Fruit fly (Drosophila melanogaster) whole organism, embryonic: ENCODE results near the gene CG1910.

ENCODE experiments used
- Atf6 ChIP-seq: fragments of 200-800 bp; sonication (Bioruptor generic); IDR thresholded peaks from 2 replicates; pipeline ENCODE4 v1.3.6; 2022; ENCODE audit warnings: missing biosample characterization, missing genetic modification characterization
- CG10565 ChIP-seq: fragments of 200-800 bp; sonication (Bioruptor generic); optimal IDR thresholded peaks from 3 replicates; lab custom pipeline; 2016; ENCODE audit warnings: missing biosample characterization, mild to moderate bottlenecking, missing genetic modification characterization
- CG11398 ChIP-seq: fragments of 200-800 bp; sonication (Bioruptor generic); optimal IDR thresholded peaks from 2 replicates; lab custom pipeline; 2016; ENCODE audit warnings: missing biosample characterization, missing genetic modification characterization
- CG11504 ChIP-seq: fragments of 200-800 bp; sonication (Bioruptor generic); optimal IDR thresholded peaks from 3 replicates; lab custom pipeline; 2019; ENCODE audit warnings: missing biosample characterization, mild to moderate bottlenecking, missing genetic modification characterization, moderate library complexity
- CG13894 ChIP-seq: fragments of 200-800 bp; sonication (Bioruptor generic); optimal IDR thresholded peaks from 3 replicates; lab custom pipeline; 2018; ENCODE audit warnings: missing biosample characterization, mild to moderate bottlenecking, missing genetic modification characterization, moderate library complexity
- CG15479 ChIP-seq: fragments of 200-800 bp; sonication (Bioruptor generic); optimal IDR thresholded peaks from 3 replicates; lab custom pipeline; 2019; ENCODE audit warnings: missing biosample characterization, mild to moderate bottlenecking, missing genetic modification characterization, moderate library complexity
- CG1792 ChIP-seq: fragments of 200-800 bp; sonication (Bioruptor generic); optimal IDR thresholded peaks from 2 replicates; lab custom pipeline; 2016; ENCODE audit warnings: missing biosample characterization, missing genetic modification characterization
- CG2199 ChIP-seq: fragments of 200-800 bp; sonication (Bioruptor generic); IDR thresholded peaks from 3 replicates; pipeline ENCODE4 v1.3.6; 2022; ENCODE audit warnings: missing biosample characterization, missing genetic modification characterization
- CG31441 ChIP-seq: fragments of 200-800 bp; sonication (Bioruptor generic); IDR thresholded peaks from 2 replicates; pipeline ENCODE4 v1.3.6; 2022; ENCODE audit warnings: missing biosample characterization, missing genetic modification characterization
- CG3838 ChIP-seq: fragments of 200-800 bp; sonication (Bioruptor generic); optimal IDR thresholded peaks from 3 replicates; lab custom pipeline; 2016; ENCODE audit warnings: missing biosample characterization, missing genetic modification characterization
- CG4854 ChIP-seq: fragments of 200-800 bp; sonication (Bioruptor generic); optimal IDR thresholded peaks from 2 replicates; lab custom pipeline; 2016; ENCODE audit warnings: missing biosample characterization, missing genetic modification characterization, inconsistent platforms
- CG6791 ChIP-seq: fragments of 200-800 bp; sonication (Bioruptor generic); IDR thresholded peaks from 3 replicates; pipeline ENCODE4 v1.3.6; 2022; ENCODE audit warnings: missing biosample characterization, missing genetic modification characterization; ENCODE audit not compliant: partially characterized antibody
- CG7556 ChIP-seq: fragments of 200-800 bp; sonication (Bioruptor generic); optimal IDR thresholded peaks from 2 replicates; lab custom pipeline; 2017; ENCODE audit warnings: missing biosample characterization, mild to moderate bottlenecking, missing genetic modification characterization
- CG7963 ChIP-seq: fragments of 200-800 bp; sonication (Bioruptor generic); IDR thresholded peaks from 3 replicates; pipeline ENCODE4 v1.3.6; 2022; ENCODE audit warnings: missing biosample characterization, missing genetic modification characterization; ENCODE audit not compliant: partially characterized antibody
- CG9797 ChIP-seq: fragments of 200-800 bp; sonication (Bioruptor generic); optimal IDR thresholded peaks from 3 replicates; lab custom pipeline; 2018; ENCODE audit warnings: missing biosample characterization, mild to moderate bottlenecking, missing genetic modification characterization
- CG9876 ChIP-seq: fragments of 200-800 bp; sonication (Bioruptor generic); optimal IDR thresholded peaks from 2 replicates; lab custom pipeline; 2016; ENCODE audit warnings: missing biosample characterization, missing genetic modification characterization
- D19B ChIP-seq: fragments of 200-800 bp; sonication (Bioruptor generic); optimal IDR thresholded peaks from 2 replicates; lab custom pipeline; 2017; ENCODE audit warnings: missing biosample characterization, mild to moderate bottlenecking, missing genetic modification characterization
- Dip3 ChIP-seq: fragments of 200-800 bp; sonication (Bioruptor generic); optimal IDR thresholded peaks from 3 replicates; lab custom pipeline; 2016; ENCODE audit warnings: missing biosample characterization, missing genetic modification characterization
- Fer2 ChIP-seq: fragments of 200-800 bp; sonication (Bioruptor generic); optimal IDR thresholded peaks from 2 replicates; lab custom pipeline; 2018; ENCODE audit warnings: missing biosample characterization, mild to moderate bottlenecking, missing genetic modification characterization, moderate library complexity
- HLH54F ChIP-seq: fragments of 200-800 bp; sonication (Bioruptor generic); optimal IDR thresholded peaks from 3 replicates; lab custom pipeline; 2016; ENCODE audit warnings: missing biosample characterization, missing genetic modification characterization
- Hr51 ChIP-seq, 2 experiments: fragments of 200-800 bp; sonication (Bioruptor generic); optimal IDR thresholded peaks; 2 replicates in 1 of 2; 3 replicates in 1 of 2; lab custom pipeline; 2016 to 2018; ENCODE audit warnings: missing biosample characterization in 2 of 2, missing genetic modification characterization in 2 of 2, mild to moderate bottlenecking in 1 of 2, moderate library complexity in 1 of 2
- Hr78 ChIP-seq, 2 experiments: fragments of 200-800 bp in 1 of 2; fragments of >200 bp in 1 of 2; sonication (Bioruptor generic) in 1 of 2; optimal IDR thresholded peaks; 2 replicates each; lab custom pipeline; 2017 to 2019; ENCODE audit warnings: missing biosample characterization in 2 of 2, missing genetic modification characterization in 2 of 2, mild to moderate bottlenecking in 1 of 2, moderate library complexity in 1 of 2
- Med ChIP-seq: fragments of 200-800 bp; sonication (Bioruptor generic); peaks from one replicate; lab custom pipeline; 2016; ENCODE audit warnings: missing biosample characterization, missing genetic modification characterization, mild to moderate bottlenecking, inconsistent platforms, moderate library complexity
- Oaz ChIP-seq: fragments of 200-800 bp; sonication (Bioruptor generic); IDR thresholded peaks from 2 replicates; pipeline ENCODE4 v1.3.6; 2022; ENCODE audit warnings: missing biosample characterization, missing genetic modification characterization
- Oli ChIP-seq: fragments of 200-800 bp; sonication (Bioruptor generic); optimal IDR thresholded peaks from 2 replicates; lab custom pipeline; 2018; ENCODE audit warnings: missing biosample characterization, mild to moderate bottlenecking, missing genetic modification characterization, moderate library complexity
- PHDP ChIP-seq: fragments of 200-800 bp; sonication (Bioruptor generic); optimal IDR thresholded peaks from 3 replicates; lab custom pipeline; 2018; ENCODE audit warnings: missing biosample characterization, mild to moderate bottlenecking, missing genetic modification characterization, moderate library complexity
- Scr ChIP-seq: fragments of 200-800 bp; sonication (Bioruptor generic); IDR thresholded peaks from 2 replicates; pipeline ENCODE4 v1.3.6; 2022; ENCODE audit warnings: missing biosample characterization, missing genetic modification characterization; ENCODE audit not compliant: partially characterized antibody
- Sox102F ChIP-seq: fragments of 200-800 bp; sonication (Bioruptor generic); optimal IDR thresholded peaks from 2 replicates; lab custom pipeline; 2018; ENCODE audit warnings: missing biosample characterization, mild to moderate bottlenecking, missing genetic modification characterization, moderate library complexity
- Ssrp ChIP-seq: fragments of 200-800 bp; sonication (Bioruptor generic); optimal IDR thresholded peaks from 2 replicates; lab custom pipeline; 2018; ENCODE audit warnings: missing biosample characterization, mild to moderate bottlenecking, missing genetic modification characterization, moderate library complexity
- Xrp1 ChIP-seq: fragments of 200-800 bp; sonication (Bioruptor generic); IDR thresholded peaks from 2 replicates; pipeline ENCODE4 v1.3.6; 2022; ENCODE audit warnings: missing biosample characterization, missing genetic modification characterization
- abd-A ChIP-seq: fragments of 200-800 bp; sonication (Bioruptor generic); optimal IDR thresholded peaks from 3 replicates; lab custom pipeline; 2019; ENCODE audit warnings: missing biosample characterization, mild to moderate bottlenecking, missing genetic modification characterization, moderate library complexity
- ap ChIP-seq: fragments of 200-800 bp; sonication (Bioruptor generic); IDR thresholded peaks from 2 replicates; pipeline ENCODE4 v1.3.6; 2022; ENCODE audit warnings: missing biosample characterization, missing genetic modification characterization
- bcd ChIP-seq: fragments of 200-800 bp; sonication (Bioruptor generic); optimal IDR thresholded peaks from 2 replicates; lab custom pipeline; 2017; ENCODE audit warnings: missing biosample characterization, mild to moderate bottlenecking, missing genetic modification characterization
- bsh ChIP-seq, 2 experiments: fragments of 200-800 bp; sonication (Bioruptor generic); optimal IDR thresholded peaks; 2 replicates each; lab custom pipeline; 2017 to 2018; ENCODE audit warnings: mild to moderate bottlenecking in 2 of 2, missing biosample characterization in 2 of 2, missing genetic modification characterization in 2 of 2, moderate library complexity in 1 of 2
- cato ChIP-seq: fragments of 200-800 bp; sonication (Bioruptor generic); optimal IDR thresholded peaks from 2 replicates; lab custom pipeline; 2016; ENCODE audit warnings: missing biosample characterization, missing genetic modification characterization, borderline replicate concordance
- dmrt99B ChIP-seq: fragments of 200-800 bp; sonication (Bioruptor generic); optimal IDR thresholded peaks from 2 replicates; lab custom pipeline; 2018; ENCODE audit warnings: missing biosample characterization, mild to moderate bottlenecking, missing genetic modification characterization, moderate library complexity
- fd3F ChIP-seq: fragments of 200-800 bp; sonication (Bioruptor generic); optimal IDR thresholded peaks from 2 replicates; lab custom pipeline; 2018; ENCODE audit warnings: missing biosample characterization, mild to moderate bottlenecking, missing genetic modification characterization, moderate library complexity
- gem ChIP-seq: fragments of 200-800 bp; sonication (Bioruptor generic); optimal IDR thresholded peaks from 2 replicates; lab custom pipeline; 2019; ENCODE audit warnings: missing biosample characterization, mild to moderate bottlenecking, missing genetic modification characterization, moderate library complexity
- jing ChIP-seq: fragments of 200-800 bp; sonication (Bioruptor generic); optimal IDR thresholded peaks from 2 replicates; lab custom pipeline; 2018; ENCODE audit warnings: missing biosample characterization, mild to moderate bottlenecking, missing genetic modification characterization
- kay ChIP-seq: fragments of 200-800 bp; sonication (Bioruptor generic); optimal IDR thresholded peaks from 2 replicates; lab custom pipeline; 2016; ENCODE audit warnings: missing biosample characterization, missing genetic modification characterization
- oc ChIP-seq: fragments of 200-800 bp; sonication (Bioruptor generic); optimal IDR thresholded peaks from 2 replicates; lab custom pipeline; 2018; ENCODE audit warnings: missing biosample characterization, mild to moderate bottlenecking, missing genetic modification characterization, moderate library complexity
- onecut ChIP-seq: fragments of 200-800 bp; sonication (Bioruptor generic); IDR thresholded peaks from 2 replicates; pipeline ENCODE4 v1.3.6; 2022; ENCODE audit warnings: missing biosample characterization, missing genetic modification characterization
- ranshi ChIP-seq: fragments of 200-800 bp; sonication (Bioruptor generic); IDR thresholded peaks from 2 replicates; pipeline ENCODE4 v1.3.6; 2022; ENCODE audit warnings: missing biosample characterization, missing genetic modification characterization
- sd ChIP-seq: fragments of 200-800 bp; sonication (Bioruptor generic); optimal IDR thresholded peaks from 3 replicates; lab custom pipeline; 2018; ENCODE audit warnings: missing biosample characterization, mild to moderate bottlenecking, missing genetic modification characterization, moderate library complexity
- sens ChIP-seq: fragments of 200-800 bp; sonication (Bioruptor generic); peaks from one replicate; lab custom pipeline; 2016; ENCODE audit warnings: missing biosample characterization, missing genetic modification characterization
- sr ChIP-seq: fragments of 200-800 bp; sonication (Bioruptor generic); IDR thresholded peaks from 3 replicates; pipeline ENCODE4 v1.3.6; 2022; ENCODE audit warnings: missing biosample characterization, missing genetic modification characterization
- sug ChIP-seq: fragments of 200-800 bp; optimal IDR thresholded peaks from 2 replicates; lab custom pipeline; 2019; ENCODE audit warnings: missing biosample characterization, mild to moderate bottlenecking, missing genetic modification characterization, moderate library complexity
- tx ChIP-seq: fragments of 200-800 bp; sonication (Bioruptor generic); optimal IDR thresholded peaks from 2 replicates; lab custom pipeline; 2016; ENCODE audit warnings: missing biosample characterization, missing genetic modification characterization

Gene CG1910

DNA sequence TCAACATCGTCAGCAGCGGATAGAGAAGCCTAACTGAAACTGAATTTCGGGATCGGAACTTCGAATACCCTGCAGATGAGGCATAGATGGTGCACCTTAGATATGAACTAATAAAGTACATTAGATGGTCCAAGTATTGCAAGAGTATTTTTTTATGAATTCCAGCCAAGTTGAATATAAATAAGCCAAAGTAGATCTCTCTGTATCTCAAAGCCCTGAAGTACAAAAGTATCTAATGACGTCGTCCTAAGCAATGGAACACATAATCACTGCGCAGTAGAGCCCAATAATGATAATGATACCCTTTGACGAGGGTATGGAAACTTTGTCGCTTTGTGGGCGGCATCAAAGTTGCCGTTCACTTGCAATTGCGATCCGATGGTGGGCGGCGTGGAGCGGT, 37.7 kb upstream of the CG1910 start (continued):
- TF ChIP-seq CG11504 (tag; lab: Kevin White, UChicago), result peak; percentile 24
- TF ChIP-seq fd3F (GFP tag; lab: Kevin White, UChicago), result no peak
- TF ChIP-seq Oli (tag; lab: Kevin White, UChicago), result peak; percentile 16
- TF ChIP-seq CG4854, result no peak
- no peak for TF ChIP-seq ap (GFP tag; lab: Robert Waterston, UW)
- peak; percentile 37 for TF ChIP-seq dmrt99B
- TF ChIP-seq CG31441, result 0 out of 2 replicates have a peak, but pooled peaks have one; percentile 27
- no peak for TF ChIP-seq sug (tag; lab: Kevin White, UChicago)
- TF ChIP-seq Hr78 (GFP tag; optimal IDR thresholded peaks at IDR 0.05; lab: Kevin White, UChicago), result no peak
- peak; percentile 47 for TF ChIP-seq D19B
- peak; percentile 10 for TF ChIP-seq gem (tag; lab: Kevin White, UChicago)
- TF ChIP-seq sens (GFP tag; lab: Kevin White, UChicago), result peak; percentile 63
- peak; percentile 71 for TF ChIP-seq Med (GFP tag; lab: Kevin White, UChicago)
- TF ChIP-seq Sox102F (GFP tag; lab: Kevin White, UChicago), result peak; percentile 12
- TF ChIP-seq oc (tag; lab: Kevin White, UChicago), result peak; percentile 25

DNA sequence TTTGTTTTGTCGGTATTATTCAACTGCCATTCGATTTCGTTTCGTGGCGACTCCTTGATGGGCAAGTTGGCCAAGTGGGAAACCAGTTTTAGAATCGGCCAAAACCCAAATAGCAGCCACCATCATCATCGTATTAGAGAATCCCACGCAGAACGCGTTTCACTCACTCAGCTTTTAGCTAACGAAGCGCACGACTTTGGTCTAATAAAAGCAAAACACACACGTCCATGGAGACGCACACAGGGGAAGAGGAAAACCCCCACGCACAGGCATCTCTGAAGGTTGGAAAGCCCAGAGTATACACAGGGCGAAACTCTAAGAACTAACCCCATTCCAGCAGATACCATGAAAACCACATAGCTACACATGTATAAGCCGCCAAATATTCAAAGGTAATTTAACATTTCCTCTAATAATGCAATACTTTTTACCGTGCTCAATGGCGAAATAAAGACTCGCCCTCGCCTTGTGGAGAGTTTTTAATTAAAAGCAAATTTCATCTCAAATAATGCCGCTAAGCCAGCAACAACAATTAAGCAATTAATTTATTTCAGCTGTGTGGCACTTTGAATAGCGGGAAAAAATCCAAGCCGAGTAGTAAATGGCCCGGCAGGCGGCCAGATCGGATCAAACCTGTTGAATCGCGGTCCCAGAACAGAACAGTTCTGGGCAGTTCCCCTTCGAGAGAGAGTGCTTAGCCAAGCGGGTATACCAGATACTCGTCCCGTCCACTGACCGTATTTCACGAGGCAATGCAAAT, 36.0 kb upstream of the CG1910 start:
- TF ChIP-seq CG3838 (GFP tag; lab: Kevin White, UChicago) (no peak), CG15479 (no peak), CG13894 (peak; percentile 24), CG7963 (no peak), CG7556 (GFP tag; lab: Kevin White, UChicago) (no peak), onecut (no peak), sd (tag; lab: Kevin White, UChicago) (peak; percentile 7), Atf6 (GFP tag; lab: Robert Waterston, UW) (no peak), sens (GFP tag; lab: Kevin White, UChicago) (peak; percentile 76), CG10565 (GFP tag; lab: Kevin White, UChicago) (no peak), CG11398 (GFP tag; lab: Kevin White, UChicago) (no peak), kay (GFP tag; lab: Kevin White, UChicago) (no peak), Scr (GFP tag; lab: Robert Waterston, UW) (no peak), Oaz (GFP tag; lab: Robert Waterston, UW) (no peak), Xrp1 (GFP tag; lab: Robert Waterston, UW) (0 out of 2 replicates have a peak, but pooled peaks have one; percentile 6), cato (GFP tag; lab: Kevin White, UChicago) (no peak), HLH54F (GFP tag; lab: Kevin White, UChicago) (no peak), Dip3 (GFP tag; lab: Kevin White, UChicago) (no peak), sr (GFP tag; lab: Robert Waterston, UW) (peak; percentile 75), Fer2 (tag; lab: Kevin White, UChicago) (no peak), CG9876 (GFP tag; lab: Kevin White, UChicago) (no peak), CG2199 (0 out of 3 replicates have a peak, but pooled peaks have one; percentile 30), bcd (GFP tag; lab: Kevin White, UChicago) (no peak), bsh (GFP tag; optimal IDR thresholded peaks at IDR 0.05; lab: Kevin White, UChicago) (peak in 1 of 2 experiments; percentile 8), tx (GFP tag; lab: Kevin White, UChicago) (no peak), PHDP (tag; lab: Kevin White, UChicago) (no peak), jing (GFP tag; lab: Kevin White, UChicago) (no peak), Hr51 (GFP tag; optimal IDR thresholded peaks at IDR 0.05; lab: Kevin White, UChicago) (no peak), ranshi (GFP tag; lab: Robert Waterston, UW) (no peak), CG9797 (GFP tag; lab: Kevin White, UChicago) (no peak), CG6791 (GFP tag; lab: Robert Waterston, UW) (no peak), abd-A (tag; lab: Kevin White, UChicago) (no peak), CG1792 (no peak), Ssrp (no peak)
